Fruit fly (Drosophila melanogaster) whole organism, embryonic: ENCODE measurements around the gene CG31098.
A peak's percentile ranks its signal among the peaks of the same experiment; 100 is the strongest.

Source experiments
- Adf1 ChIP-seq: fragments of 200-800 bp; sonication (Bioruptor generic); IDR thresholded peaks from 2 replicates; pipeline ENCODE4 v1.3.6; 2022; ENCODE audit warnings: missing biosample characterization, missing genetic modification characterization
- BtbVII ChIP-seq: fragments of 200-800 bp; sonication (Bioruptor generic); optimal IDR thresholded peaks from 3 replicates; lab custom pipeline; 2017; ENCODE audit warnings: missing biosample characterization, mild to moderate bottlenecking, missing genetic modification characterization
- CG12769 ChIP-seq: fragments of 200-800 bp; sonication (Bioruptor generic); optimal IDR thresholded peaks from 2 replicates; lab custom pipeline; 2019; ENCODE audit warnings: missing biosample characterization, mild to moderate bottlenecking, missing genetic modification characterization, moderate library complexity
- CG13287 ChIP-seq: fragments of 200-800 bp; sonication (Bioruptor generic); IDR thresholded peaks from 2 replicates; pipeline ENCODE4 v1.3.6; 2022; ENCODE audit warnings: missing biosample characterization, missing genetic modification characterization; ENCODE audit not compliant: partially characterized antibody
- CG13894 ChIP-seq: fragments of 200-800 bp; sonication (Bioruptor generic); optimal IDR thresholded peaks from 3 replicates; lab custom pipeline; 2018; ENCODE audit warnings: missing biosample characterization, mild to moderate bottlenecking, missing genetic modification characterization, moderate library complexity
- CG1602 ChIP-seq: fragments of 200-800 bp; sonication (Bioruptor generic); optimal IDR thresholded peaks from 3 replicates; lab custom pipeline; 2016; ENCODE audit warnings: missing biosample characterization, missing genetic modification characterization
- CG2199 ChIP-seq: fragments of 200-800 bp; sonication (Bioruptor generic); IDR thresholded peaks from 3 replicates; pipeline ENCODE4 v1.3.6; 2022; ENCODE audit warnings: missing biosample characterization, missing genetic modification characterization
- CG34376 ChIP-seq: fragments of 200-800 bp; sonication (Bioruptor generic); optimal IDR thresholded peaks from 2 replicates; lab custom pipeline; 2018; ENCODE audit warnings: missing biosample characterization, mild to moderate bottlenecking, missing genetic modification characterization
- CG5180 ChIP-seq: fragments of 200-800 bp; sonication (Bioruptor generic); optimal IDR thresholded peaks from 3 replicates; lab custom pipeline; 2017; ENCODE audit warnings: missing biosample characterization, missing genetic modification characterization, mild to moderate bottlenecking, moderate library complexity, missing genetic modification reagents
- CG6791 ChIP-seq: fragments of 200-800 bp; sonication (Bioruptor generic); IDR thresholded peaks from 3 replicates; pipeline ENCODE4 v1.3.6; 2022; ENCODE audit warnings: missing biosample characterization, missing genetic modification characterization; ENCODE audit not compliant: partially characterized antibody
- CG8290 ChIP-seq, 3 experiments: fragments of 200-800 bp; sonication (Bioruptor generic); optimal IDR thresholded peaks; 2 replicates each; lab custom pipeline; 2016 to 2019; ENCODE audit warnings: missing biosample characterization in 3 of 3, missing genetic modification characterization in 3 of 3, mild to moderate bottlenecking in 2 of 3, moderate library complexity in 1 of 3
- CG9215 ChIP-seq: fragments of 200-800 bp; sonication (Bioruptor generic); IDR thresholded peaks from 2 replicates; pipeline ENCODE4 v1.3.6; 2022; ENCODE audit warnings: missing biosample characterization, missing genetic modification characterization
- CG9727 ChIP-seq: fragments of 200-800 bp; sonication (Bioruptor generic); optimal IDR thresholded peaks from 3 replicates; lab custom pipeline; 2017; ENCODE audit warnings: missing biosample characterization, mild to moderate bottlenecking, missing genetic modification characterization
- Dbx ChIP-seq: fragments of 200-800 bp; sonication (Bioruptor generic); IDR thresholded peaks from 3 replicates; pipeline ENCODE4 v1.3.6; 2022; ENCODE audit warnings: missing biosample characterization, missing genetic modification characterization
- Eip74EF ChIP-seq, 2 experiments: fragments of 200-800 bp in 1 of 2; fragments of >200 bp in 1 of 2; sonication (Bioruptor generic) in 1 of 2; optimal IDR thresholded peaks; 2 replicates each; lab custom pipeline; 2017 to 2019; ENCODE audit warnings: missing biosample characterization in 2 of 2, missing genetic modification characterization in 2 of 2, mild to moderate bottlenecking in 1 of 2, moderate library complexity in 1 of 2
- Hr78 ChIP-seq, 2 experiments: fragments of 200-800 bp in 1 of 2; fragments of >200 bp in 1 of 2; sonication (Bioruptor generic) in 1 of 2; optimal IDR thresholded peaks; 2 replicates each; lab custom pipeline; 2017 to 2019; ENCODE audit warnings: missing biosample characterization in 2 of 2, missing genetic modification characterization in 2 of 2, mild to moderate bottlenecking in 1 of 2, moderate library complexity in 1 of 2
- Jarid2 ChIP-seq: fragments of 200-800 bp; sonication (Bioruptor generic); optimal IDR thresholded peaks from 3 replicates; lab custom pipeline; 2017; ENCODE audit warnings: mild to moderate bottlenecking, missing biosample characterization, missing genetic modification reagents, missing genetic modification characterization
- Med ChIP-seq: fragments of 200-800 bp; sonication (Bioruptor generic); peaks from one replicate; lab custom pipeline; 2016; ENCODE audit warnings: missing biosample characterization, missing genetic modification characterization, mild to moderate bottlenecking, inconsistent platforms, moderate library complexity
- Opbp ChIP-seq: fragments of 200-800 bp; sonication (Bioruptor generic); IDR thresholded peaks from 3 replicates; pipeline ENCODE4 v1.3.6; 2022; ENCODE audit warnings: missing biosample characterization, missing genetic modification characterization; ENCODE audit not compliant: partially characterized antibody
- Spps ChIP-seq: fragments of 200-800 bp; sonication (Bioruptor generic); optimal IDR thresholded peaks from 2 replicates; lab custom pipeline; 2018; ENCODE audit warnings: missing biosample characterization, mild to moderate bottlenecking, missing genetic modification characterization
- Tbp ChIP-seq: fragments of >200 bp; optimal IDR thresholded peaks from 2 replicates; lab custom pipeline; 2018; ENCODE audit warnings: missing biosample characterization, missing genetic modification characterization
- Trl ChIP-seq, 3 experiments: fragments of >200 bp in 2 of 3; fragments of 200-800 bp in 1 of 3; sonication (Bioruptor generic) in 1 of 3; optimal IDR thresholded peaks; 2 replicates in 1 of 3; 3 replicates in 2 of 3; lab custom pipeline; 2016 to 2017; ENCODE audit warnings: missing biosample characterization in 1 of 3, missing genetic modification characterization in 1 of 3
- ac ChIP-seq: fragments of 200-800 bp; sonication (Bioruptor generic); optimal IDR thresholded peaks from 3 replicates; lab custom pipeline; 2017; ENCODE audit warnings: missing biosample characterization, mild to moderate bottlenecking, missing genetic modification characterization
- bab2 ChIP-seq: fragments of 200-800 bp; sonication (Bioruptor generic); optimal IDR thresholded peaks from 2 replicates; lab custom pipeline; 2016; ENCODE audit warnings: missing biosample characterization, missing genetic modification characterization
- cg ChIP-seq: fragments of 200-800 bp; sonication (Bioruptor generic); optimal IDR thresholded peaks from 3 replicates; lab custom pipeline; 2019; ENCODE audit warnings: missing biosample characterization, mild to moderate bottlenecking, missing genetic modification characterization, moderate library complexity
- chinmo ChIP-seq: fragments of 200-800 bp; sonication (Bioruptor generic); IDR thresholded peaks from 4 replicates; pipeline ENCODE4 v1.3.6; 2022; ENCODE audit warnings: missing biosample characterization, missing genetic modification characterization; ENCODE audit not compliant: partially characterized antibody
- ci ChIP-seq: fragments of 200-800 bp; sonication (Bioruptor generic); IDR thresholded peaks from 3 replicates; pipeline ENCODE4 v1.3.6; 2022; ENCODE audit warnings: missing biosample characterization, missing genetic modification characterization
- da ChIP-seq: fragments of 200-800 bp; sonication (Bioruptor generic); optimal IDR thresholded peaks from 2 replicates; lab custom pipeline; 2016; ENCODE audit warnings: missing biosample characterization, missing genetic modification characterization
- exex ChIP-seq: fragments of 200-800 bp; sonication (Bioruptor generic); optimal IDR thresholded peaks from 4 replicates; lab custom pipeline; 2018; ENCODE audit warnings: missing biosample characterization, mild to moderate bottlenecking, missing genetic modification characterization, moderate library complexity
- ftz-f1 ChIP-seq: fragments of 200-800 bp; sonication (Bioruptor generic); optimal IDR thresholded peaks from 2 replicates; lab custom pipeline; 2016; ENCODE audit warnings: missing biosample characterization, missing genetic modification characterization
- gcm2 ChIP-seq: fragments of 200-800 bp; sonication (Bioruptor generic); optimal IDR thresholded peaks from 2 replicates; lab custom pipeline; 2016; ENCODE audit warnings: missing biosample characterization, missing genetic modification characterization
- grn ChIP-seq: fragments of 200-800 bp; sonication (Bioruptor generic); optimal IDR thresholded peaks from 3 replicates; lab custom pipeline; 2017; ENCODE audit warnings: missing biosample characterization, missing genetic modification characterization
- gt ChIP-seq: fragments of 200-800 bp; sonication (Bioruptor generic); IDR thresholded peaks from 2 replicates; pipeline ENCODE4 v1.3.6; 2022; ENCODE audit warnings: missing biosample characterization, missing genetic modification characterization
- lab ChIP-seq: fragments of 200-800 bp; sonication (Bioruptor generic); optimal IDR thresholded peaks from 3 replicates; lab custom pipeline; 2017; ENCODE audit warnings: missing biosample characterization, missing genetic modification characterization, mild to moderate bottlenecking, moderate library complexity, missing genetic modification reagents
- mirr ChIP-seq: fragments of 200-800 bp; sonication (Bioruptor generic); optimal IDR thresholded peaks from 3 replicates; lab custom pipeline; 2018; ENCODE audit warnings: missing biosample characterization, mild to moderate bottlenecking, missing genetic modification characterization
- pnt ChIP-seq: fragments of 200-800 bp; sonication (Bioruptor generic); optimal IDR thresholded peaks from 3 replicates; lab custom pipeline; 2016; ENCODE audit warnings: missing biosample characterization, missing genetic modification characterization
- sd ChIP-seq: fragments of 200-800 bp; sonication (Bioruptor generic); optimal IDR thresholded peaks from 3 replicates; lab custom pipeline; 2018; ENCODE audit warnings: missing biosample characterization, mild to moderate bottlenecking, missing genetic modification characterization, moderate library complexity
- sug ChIP-seq: fragments of 200-800 bp; optimal IDR thresholded peaks from 2 replicates; lab custom pipeline; 2019; ENCODE audit warnings: missing biosample characterization, mild to moderate bottlenecking, missing genetic modification characterization, moderate library complexity
- toy ChIP-seq: fragments of 200-800 bp; sonication (Bioruptor generic); IDR thresholded peaks from 2 replicates; pipeline ENCODE4 v1.3.6; 2022; ENCODE audit warnings: missing biosample characterization, missing genetic modification characterization

CG31098 gene

DNA sequence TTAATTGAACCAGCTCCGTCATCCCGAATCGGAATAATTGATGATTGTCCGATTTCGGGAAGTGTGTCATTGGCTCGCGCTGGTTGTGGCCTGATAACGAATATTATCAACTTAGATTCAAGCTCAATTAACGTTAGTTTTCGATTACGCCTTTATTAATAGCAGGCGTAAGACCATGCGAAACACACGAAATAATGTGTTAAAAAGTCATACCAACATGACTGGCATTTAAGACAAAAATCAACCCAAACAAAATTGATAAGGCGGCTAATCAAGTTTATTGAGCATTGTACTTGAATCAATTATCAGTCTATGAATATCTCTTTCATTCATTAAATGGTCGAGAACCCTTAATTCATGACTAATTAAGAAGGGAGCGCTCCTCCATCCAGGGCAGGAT, 16.4 kb upstream of the CG31098 start (continued):
- TF ChIP-seq sug (peak; percentile 69), bab2 (no peak), grn (GFP tag; lab: Kevin White, UChicago) (peak; percentile 38), CG9215 (GFP tag; lab: Robert Waterston, UW) (no peak)

DNA sequence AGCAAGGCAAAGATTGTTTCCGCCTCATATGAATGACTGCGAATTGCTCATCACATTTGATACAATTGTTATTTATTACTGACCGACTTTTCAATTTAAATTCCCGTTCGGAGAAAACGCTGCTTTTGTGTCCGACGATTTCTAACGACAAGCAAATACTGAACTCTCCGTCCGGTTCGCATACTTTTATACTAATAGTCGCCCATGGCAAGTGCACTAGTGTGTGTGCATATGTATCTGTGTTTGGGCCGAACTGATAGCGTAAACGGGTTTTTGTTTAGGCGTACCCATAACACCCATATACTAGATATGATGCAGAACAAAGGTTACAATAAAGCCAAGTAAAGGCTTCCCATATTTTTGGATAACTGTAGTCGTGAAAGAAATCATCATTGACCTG, 15.5 kb upstream of the CG31098 start, which contains the start of gene CG10550:
TSS of gene CG10550 (minus strand) at position 164 of the 400 bp plus-strand sequence.
- peak; percentile 51 for TF ChIP-seq CG12769 (tag; lab: Kevin White, UChicago)
- TF ChIP-seq pnt (GFP tag; lab: Kevin White, UChicago): no peak
- peak; percentile 38 for TF ChIP-seq sug
- TF ChIP-seq mirr (GFP tag; lab: Kevin White, UChicago): peak; percentile 73
- peak; percentile 40; the same call in 1 of the 3 replicates for TF ChIP-seq CG2199 (GFP tag; lab: Robert Waterston, UW)
- peak; percentile 41 for TF ChIP-seq exex (tag; lab: Kevin White, UChicago)
- no peak for TF ChIP-seq Tbp (GFP tag; lab: Kevin White, UChicago)
- TF ChIP-seq CG1602 (GFP tag; lab: Kevin White, UChicago): no peak
- TF ChIP-seq sd (tag; lab: Kevin White, UChicago): peak; percentile 43
- peak; percentile 46 for TF ChIP-seq Jarid2 (GFP tag; lab: Kevin White, UChicago)
- TF ChIP-seq lab (GFP tag; lab: Kevin White, UChicago): peak; percentile 2
- no peak for TF ChIP-seq CG8290 (GFP tag; optimal IDR thresholded peaks at IDR 0.05; lab: Kevin White, UChicago)
- peak in 1 of 2 experiments; percentile 53 for TF ChIP-seq CG8290 (tag; optimal IDR thresholded peaks at IDR 0.05; lab: Kevin White, UChicago)
- TF ChIP-seq cg (GFP tag; lab: Kevin White, UChicago): peak; percentile 61
- TF ChIP-seq Hr78 (GFP tag; optimal IDR thresholded peaks at IDR 0.05; lab: Kevin White, UChicago): peak in 1 of 2 experiments; percentile 63
- TF ChIP-seq gcm2: no peak
- peak; percentile 37 for TF ChIP-seq CG13894
- TF ChIP-seq gt (GFP tag; lab: Robert Waterston, UW): no peak
- peak; percentile 87; the same call in 2 of the 4 replicates for TF ChIP-seq chinmo (GFP tag; lab: Robert Waterston, UW)
- TF ChIP-seq CG13287: peak; percentile 20; the same call in 1 of the 2 replicates
- TF ChIP-seq Med (GFP tag; lab: Kevin White, UChicago): peak; percentile 11

DNA sequence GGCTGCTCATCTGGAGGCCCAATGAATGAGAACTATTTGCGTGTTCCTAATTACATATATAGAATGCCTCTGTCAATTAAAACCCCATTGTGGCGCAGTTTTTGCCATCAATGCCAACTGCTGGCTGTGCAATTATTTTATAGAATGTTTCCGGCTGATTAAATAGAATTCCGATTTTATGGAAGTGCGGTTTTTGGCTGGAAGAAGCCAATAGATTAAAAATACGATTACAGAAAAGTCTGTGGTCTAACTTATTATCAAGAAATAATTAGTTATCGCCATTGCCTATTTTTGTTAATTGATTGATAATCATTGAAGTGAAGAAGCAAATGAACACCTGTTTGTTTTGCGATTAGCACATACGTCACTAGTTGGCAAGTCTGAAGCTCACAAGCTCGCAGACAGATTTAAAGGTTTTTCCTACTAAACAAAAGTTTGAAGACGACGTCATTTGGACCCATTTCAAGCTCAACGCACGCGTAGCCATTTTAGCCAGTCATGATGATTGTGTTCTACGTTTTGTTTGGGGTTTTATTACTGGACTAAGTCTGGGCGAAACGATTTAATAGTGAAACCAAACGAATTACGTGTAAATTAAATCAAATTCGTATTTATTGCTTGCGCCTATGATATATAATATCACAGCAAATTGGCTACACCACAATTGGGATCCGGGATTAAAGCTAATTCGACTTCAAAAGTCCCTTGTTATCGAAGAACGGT, 13.2 kb upstream of the CG31098 start:
- TF ChIP-seq CG5180 (no peak), CG34376 (GFP tag; lab: Kevin White, UChicago) (peak; percentile 48), grn (GFP tag; lab: Kevin White, UChicago) (peak; percentile 40), exex (tag; lab: Kevin White, UChicago) (peak; percentile 99), toy (GFP tag; lab: Robert Waterston, UW) (no peak), mirr (GFP tag; lab: Kevin White, UChicago) (peak; percentile 40), chinmo (GFP tag; lab: Robert Waterston, UW) (0 out of 4 replicates have a peak, but pooled peaks have one; percentile 64), CG6791 (GFP tag; lab: Robert Waterston, UW) (no peak), sd (tag; lab: Kevin White, UChicago) (peak; percentile 70), Med (GFP tag; lab: Kevin White, UChicago) (peak; percentile 63), sug (peak; percentile 74), lab (GFP tag; lab: Kevin White, UChicago) (peak; percentile 19), BtbVII (peak; percentile 58)

DNA sequence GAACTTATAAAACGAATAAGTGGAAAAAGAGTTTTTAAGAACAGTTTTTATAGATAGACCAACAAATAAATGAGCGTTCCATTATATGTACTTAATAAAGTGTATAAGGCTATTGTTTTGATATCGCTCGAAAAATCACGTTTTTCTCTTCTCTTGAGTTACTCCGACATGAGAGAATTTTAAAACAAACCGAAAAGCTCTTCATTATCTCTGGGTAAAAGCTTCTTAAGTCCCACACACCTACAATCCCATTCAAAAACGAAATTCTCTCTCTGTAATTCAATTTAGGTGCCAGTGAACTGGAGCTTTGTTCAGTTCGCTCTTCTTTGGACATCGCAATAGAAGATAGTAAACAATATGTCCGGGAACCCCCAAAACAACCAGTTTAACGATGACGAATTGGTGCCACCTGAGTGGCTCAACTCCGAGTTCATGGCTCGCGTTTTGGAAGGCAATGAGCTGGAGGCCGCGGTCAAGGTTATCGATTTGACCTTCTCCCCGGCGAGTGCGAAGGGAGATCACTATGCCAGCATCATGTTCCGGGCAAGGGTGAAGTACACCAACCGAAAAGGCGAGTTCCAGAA, 11.2 kb upstream of the CG31098 start, which contains the start of gene CG31436:
TSS of gene CG31436 (plus strand) at position 281 of the 584 bp plus-strand sequence.
- TF ChIP-seq mirr (GFP tag; lab: Kevin White, UChicago) (peak; percentile 30), ac (GFP tag; lab: Kevin White, UChicago) (no peak), Trl (optimal IDR thresholded peaks at IDR 0.05; lab: Kevin White, UChicago) (peak; percentile 44 to 82), Trl (GFP tag; optimal IDR thresholded peaks at IDR 0.05; lab: Kevin White, UChicago) (no peak), ci (GFP tag; lab: Robert Waterston, UW) (no peak), Opbp (no peak), CG9727 (GFP tag; lab: Kevin White, UChicago) (no peak), Eip74EF (GFP tag; optimal IDR thresholded peaks at IDR 0.05; lab: Kevin White, UChicago) (peak in 1 of 2 experiments; percentile 18), CG8290 (GFP tag; optimal IDR thresholded peaks at IDR 0.05; lab: Kevin White, UChicago) (no peak), CG8290 (tag; optimal IDR thresholded peaks at IDR 0.05; lab: Kevin White, UChicago) (peak in 1 of 2 experiments; percentile 11), da (no peak), lab (GFP tag; lab: Kevin White, UChicago) (peak; percentile 9), Adf1 (GFP tag; lab: Robert Waterston, UW) (no peak), Dbx (no peak), Hr78 (GFP tag; optimal IDR thresholded peaks at IDR 0.05; lab: Kevin White, UChicago) (peak in 1 of 2 experiments; percentile 82), Spps (tag; lab: Kevin White, UChicago) (no peak), ftz-f1 (peak; percentile 92)
